Worm (Caenorhabditis elegans): ENCODE results near the gene pgp-12.

ce11 chrX:12700456-12700855 is 31.2 kb upstream of the pgp-12 start, which contains the start of gene nhr-26:
- TF ChIP-seq drap-1 (GFP tag; optimal IDR thresholded peaks at IDR 0.05) (no peak), mab-5 (tag; optimal IDR thresholded peaks at IDR 0.05) (no peak), lsy-2 (tag; optimal IDR thresholded peaks at IDR 0.05) (no peak), ceh-39 (tag; optimal IDR thresholded peaks at IDR 0.05) (no peak), unc-39 (tag; optimal IDR thresholded peaks at IDR 0.05) (no peak), pha-4 (tag; optimal IDR thresholded peaks at IDR 0.05) (no peak), nhr-237 (tag; optimal IDR thresholded peaks at IDR 0.05) (no peak), ztf-11 (tag; optimal IDR thresholded peaks at IDR 0.05) (no peak), nhr-28 (tag; optimal IDR thresholded peaks at IDR 0.05) (no peak), elt-3 (tag; optimal IDR thresholded peaks at IDR 0.05) (no peak), mep-1 (tag; optimal IDR thresholded peaks at IDR 0.05) (no peak), snpc-4 (tag; optimal IDR thresholded peaks at IDR 0.05) (no peak)
